Worm (Caenorhabditis elegans) whole organism, L1 larva: ENCODE data around the gene hipr-1.

ENCODE experiments used
- C04F5.9 ChIP-seq: sonication (generic microtip); optimal IDR thresholded peaks from 2 replicates; lab custom pipeline; 2016; ENCODE audit warnings: missing genetic modification characterization, missing compliant biosample characterization
- C16A3.4 ChIP-seq: fragments of 150-350 bp; optimal IDR thresholded peaks from 2 replicates; lab custom pipeline; 2014; ENCODE audit warnings: missing biosample characterization, missing genetic modification characterization
- C34B4.2 ChIP-seq: sonication (generic microtip); optimal IDR thresholded peaks from 2 replicates; lab custom pipeline; 2017; ENCODE audit warnings: mild to moderate bottlenecking, missing genetic modification characterization, missing compliant biosample characterization
- F16B12.6 ChIP-seq: fragments of 150-350 bp; optimal IDR thresholded peaks from 2 replicates; lab custom pipeline; 2014; ENCODE audit warnings: missing biosample characterization, missing genetic modification characterization
- aha-1 ChIP-seq: fragments of 150-350 bp; optimal IDR thresholded peaks from 2 replicates; lab custom pipeline; 2014; ENCODE audit warnings: missing biosample characterization, missing genetic modification characterization
- ama-1 ChIP-seq: fragments of 150-350 bp; optimal IDR thresholded peaks from 2 replicates; lab custom pipeline; 2014
- ceh-8 ChIP-seq: fragments of 200-800 bp; sonication (Bioruptor generic); optimal IDR thresholded peaks from 2 replicates; lab custom pipeline; 2018; ENCODE audit warnings: mild to moderate bottlenecking, missing genetic modification characterization, moderate library complexity, missing compliant biosample characterization
- ceh-88 ChIP-seq: fragments of 200-800 bp; sonication (Bioruptor generic); IDR thresholded peaks from 2 replicates; pipeline ENCODE4 v1.3.6; 2022; ENCODE audit warnings: missing genetic modification characterization, missing compliant biosample characterization
- ceh-90 ChIP-seq: sonication (generic microtip); optimal IDR thresholded peaks from 2 replicates; lab custom pipeline; 2016; ENCODE audit warnings: missing genetic modification characterization, missing compliant biosample characterization
- efl-3 ChIP-seq: fragments of 200-800 bp; sonication (Bioruptor generic); optimal IDR thresholded peaks from 2 replicates; lab custom pipeline; 2018; ENCODE audit warnings: mild to moderate bottlenecking, missing genetic modification characterization, missing compliant biosample characterization
- egl-13 ChIP-seq: sonication (generic microtip); optimal IDR thresholded peaks from 2 replicates; lab custom pipeline; 2016; ENCODE audit warnings: missing genotype, missing genetic modification reagents, missing genetic modification characterization, missing compliant biosample characterization
- elt-3 ChIP-seq, 6 experiments: fragments of 150-350 bp in 1 of 6; sonication (generic microtip); optimal IDR thresholded peaks; 2 replicates each; lab custom pipeline; 2017 to 2018; ENCODE audit warnings: missing biosample characterization in 6 of 6, missing genetic modification characterization in 6 of 6, inconsistent platforms in 1 of 6
- ets-5 ChIP-seq: fragments of 200-800 bp; sonication (Bioruptor generic); IDR thresholded peaks from 2 replicates; pipeline ENCODE4 v1.3.6; 2022; ENCODE audit warnings: missing genetic modification characterization, missing compliant biosample characterization
- fkh-8 ChIP-seq: sonication (generic microtip); optimal IDR thresholded peaks from 2 replicates; lab custom pipeline; 2016; ENCODE audit warnings: mild to moderate bottlenecking, missing genetic modification characterization, missing compliant biosample characterization
- fos-1 ChIP-seq: fragments of 150-350 bp; optimal IDR thresholded peaks from 2 replicates; lab custom pipeline; 2014; ENCODE audit warnings: missing biosample characterization, missing genetic modification characterization
- grh-1 ChIP-seq: fragments of 200-800 bp; sonication (Bioruptor generic); IDR thresholded peaks from 2 replicates; pipeline ENCODE4 v1.3.6; 2022; ENCODE audit warnings: missing genetic modification reagents, missing genetic modification characterization, missing compliant biosample characterization
- hlh-4 ChIP-seq: sonication (generic microtip); optimal IDR thresholded peaks from 2 replicates; lab custom pipeline; 2016; ENCODE audit warnings: mild to moderate bottlenecking, missing genetic modification characterization, missing compliant biosample characterization
- irx-1 ChIP-seq: sonication (generic microtip); optimal IDR thresholded peaks from 2 replicates; lab custom pipeline; 2016; ENCODE audit warnings: missing genetic modification characterization, missing compliant biosample characterization
- lin-13 ChIP-seq: fragments of 150-350 bp; optimal IDR thresholded peaks from 2 replicates; lab custom pipeline; 2014; ENCODE audit warnings: missing biosample characterization, missing genetic modification reagents, missing genetic modification characterization
- lin-35 ChIP-seq, 2 experiments: fragments of 150-350 bp; optimal IDR thresholded peaks; 2 replicates each; lab custom pipeline; 2014; ENCODE audit warnings: missing biosample characterization in 2 of 2, missing genetic modification characterization in 2 of 2, missing genetic modification reagents in 2 of 2
- lin-39 ChIP-seq: fragments of 150-350 bp; optimal IDR thresholded peaks from 2 replicates; lab custom pipeline; 2014; ENCODE audit warnings: missing biosample characterization, missing genetic modification reagents, missing genetic modification characterization
- lir-3 ChIP-seq: sonication (generic microtip); optimal IDR thresholded peaks from 2 replicates; lab custom pipeline; 2016; ENCODE audit warnings: mild to moderate bottlenecking, missing genetic modification characterization, moderate library complexity, missing compliant biosample characterization; ENCODE audit not compliant: poor library complexity
- lsy-2 ChIP-seq, 2 experiments: fragments of 150-350 bp; optimal IDR thresholded peaks; 2 replicates each; lab custom pipeline; 2014; ENCODE audit warnings: missing biosample characterization in 2 of 2, missing genetic modification characterization in 2 of 2
- mab-9 ChIP-seq: fragments of 200-800 bp; sonication (Bioruptor generic); IDR thresholded peaks from 2 replicates; pipeline ENCODE4 v1.3.6; 2022; ENCODE audit warnings: missing genetic modification reagents, missing genetic modification characterization, missing compliant biosample characterization
- mdl-1 ChIP-seq, 2 experiments: fragments of 150-350 bp; optimal IDR thresholded peaks; 2 replicates each; lab custom pipeline; 2014 to 2017; ENCODE audit warnings: missing biosample characterization in 2 of 2, missing genetic modification characterization in 2 of 2, inconsistent platforms in 1 of 2
- mef-2 ChIP-seq: fragments of 150-350 bp; optimal IDR thresholded peaks from 2 replicates; lab custom pipeline; 2014; ENCODE audit warnings: missing biosample characterization, missing genetic modification characterization
- nhr-11 ChIP-seq: fragments of 150-350 bp; optimal IDR thresholded peaks from 2 replicates; lab custom pipeline; 2014; ENCODE audit warnings: missing biosample characterization, missing genetic modification characterization
- nhr-19 ChIP-seq: fragments of 200-800 bp; sonication (Bioruptor generic); conservative IDR thresholded peaks from 2 replicates; pipeline ENCODE4 v1.3.6; 2022; ENCODE audit warnings: missing genetic modification characterization, missing compliant biosample characterization
- nhr-20 ChIP-seq: sonication (generic microtip); optimal IDR thresholded peaks from 2 replicates; lab custom pipeline; 2016; ENCODE audit warnings: mild to moderate bottlenecking, missing genetic modification characterization, missing compliant biosample characterization
- nhr-47 ChIP-seq: sonication (generic microtip); optimal IDR thresholded peaks from 2 replicates; lab custom pipeline; 2016; ENCODE audit warnings: mild to moderate bottlenecking, missing genetic modification characterization, moderate library complexity, missing compliant biosample characterization
- nhr-71 ChIP-seq: sonication (generic microtip); optimal IDR thresholded peaks from 2 replicates; lab custom pipeline; 2016; ENCODE audit warnings: mild to moderate bottlenecking, missing genetic modification characterization, moderate library complexity, missing compliant biosample characterization
- nhr-77 ChIP-seq: fragments of 150-350 bp; optimal IDR thresholded peaks from 2 replicates; lab custom pipeline; 2014; ENCODE audit warnings: missing biosample characterization, missing genetic modification characterization
- nhr-84 ChIP-seq: sonication (generic microtip); optimal IDR thresholded peaks from 2 replicates; lab custom pipeline; 2017; ENCODE audit warnings: missing biosample characterization, missing genetic modification characterization
- nhr-85 ChIP-seq: sonication (generic microtip); peaks from one replicate; lab custom pipeline; 2016; ENCODE audit warnings: missing genetic modification characterization, inconsistent platforms, missing compliant biosample characterization
- nhr-90 ChIP-seq: sonication (generic microtip); optimal IDR thresholded peaks from 2 replicates; lab custom pipeline; 2016; ENCODE audit warnings: mild to moderate bottlenecking, missing genetic modification characterization, missing compliant biosample characterization; ENCODE audit not compliant: poor library complexity
- pqm-1 ChIP-seq: sonication (generic microtip); optimal IDR thresholded peaks from 3 replicates; lab custom pipeline; 2017; ENCODE audit warnings: missing biosample characterization, missing genetic modification characterization
- rnt-1 ChIP-seq: sonication (generic microtip); optimal IDR thresholded peaks from 2 replicates; lab custom pipeline; 2016; ENCODE audit warnings: mild to moderate bottlenecking, missing genetic modification characterization, moderate library complexity, missing compliant biosample characterization
- skn-1 ChIP-seq: fragments of 150-350 bp; optimal IDR thresholded peaks from 2 replicates; lab custom pipeline; 2014; ENCODE audit warnings: missing biosample characterization, missing genetic modification characterization
- snpc-4 ChIP-seq: fragments of 150-350 bp; optimal IDR thresholded peaks from 2 replicates; lab custom pipeline; 2014; ENCODE audit warnings: missing biosample characterization, missing genetic modification characterization
- snu-23 ChIP-seq: sonication (generic microtip); optimal IDR thresholded peaks from 2 replicates; lab custom pipeline; 2016; ENCODE audit warnings: missing genetic modification characterization, missing compliant biosample characterization
- sox-4 ChIP-seq: sonication (generic microtip); optimal IDR thresholded peaks from 2 replicates; lab custom pipeline; 2016; ENCODE audit warnings: missing genetic modification characterization, missing compliant biosample characterization
- sptf-1 ChIP-seq: fragments of 150-350 bp; optimal IDR thresholded peaks from 2 replicates; lab custom pipeline; 2014; ENCODE audit warnings: missing biosample characterization, missing genetic modification characterization
- swsn-7 ChIP-seq: sonication (generic microtip); optimal IDR thresholded peaks from 2 replicates; lab custom pipeline; 2016; ENCODE audit warnings: missing genetic modification characterization, missing compliant biosample characterization
- tbx-2 ChIP-seq: sonication (generic microtip); optimal IDR thresholded peaks from 2 replicates; lab custom pipeline; 2016; ENCODE audit warnings: missing genetic modification characterization, missing compliant biosample characterization
- tlp-1 ChIP-seq: fragments of 150-350 bp; optimal IDR thresholded peaks from 2 replicates; lab custom pipeline; 2014; ENCODE audit warnings: missing biosample characterization, missing genetic modification characterization
- unc-130 ChIP-seq: fragments of 150-350 bp; optimal IDR thresholded peaks from 2 replicates; lab custom pipeline; 2017; ENCODE audit warnings: missing biosample characterization, missing genetic modification characterization, inconsistent platforms
- unc-86 ChIP-seq: sonication (generic microtip); optimal IDR thresholded peaks from 2 replicates; lab custom pipeline; 2016; ENCODE audit warnings: missing genetic modification characterization, missing compliant biosample characterization
- unc-98 ChIP-seq: fragments of 200-800 bp; sonication (Bioruptor generic); IDR thresholded peaks from 2 replicates; pipeline ENCODE4 v1.3.6; 2022; ENCODE audit warnings: missing genetic modification characterization, missing compliant biosample characterization
- vab-15 ChIP-seq: sonication (generic microtip); optimal IDR thresholded peaks from 2 replicates; lab custom pipeline; 2017; ENCODE audit warnings: missing genotype, mild to moderate bottlenecking, missing genetic modification characterization, missing compliant biosample characterization
- zag-1 ChIP-seq: fragments of 150-350 bp; optimal IDR thresholded peaks from 2 replicates; lab custom pipeline; 2014; ENCODE audit warnings: missing biosample characterization, missing genetic modification characterization
- zip-4 ChIP-seq: fragments of 200-800 bp; sonication (Bioruptor generic); optimal IDR thresholded peaks from 2 replicates; lab custom pipeline; 2018; ENCODE audit warnings: mild to moderate bottlenecking, missing genetic modification characterization, moderate library complexity, missing compliant biosample characterization
- ztf-4 ChIP-seq: fragments of 150-350 bp; optimal IDR thresholded peaks from 2 replicates; lab custom pipeline; 2014; ENCODE audit warnings: missing biosample characterization, missing genetic modification characterization

hipr-1 gene

DNA sequence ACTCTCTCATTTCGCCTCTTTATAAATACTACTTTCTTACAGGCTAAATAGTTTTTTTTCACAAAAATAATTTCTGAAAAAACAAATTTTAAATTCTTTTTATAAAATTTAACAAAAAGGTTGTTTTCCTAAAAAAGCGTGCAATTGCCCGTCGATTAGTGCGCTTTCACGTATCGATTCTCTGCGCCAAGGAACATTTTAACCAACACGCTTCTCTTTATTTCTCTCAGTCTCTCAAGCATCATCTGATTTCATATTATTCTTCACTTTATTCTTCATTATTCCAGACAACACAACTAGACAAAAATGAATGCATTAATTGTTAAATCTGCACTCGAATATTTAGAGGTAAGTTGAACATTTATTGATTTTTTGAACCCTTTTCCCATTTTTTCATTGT lies 30.3 kb upstream of the hipr-1 start, which contains the start of gene B0303.4 (continued):
- TF ChIP-seq swsn-7 (tag; lab: Kevin White, UChicago) (peak; percentile 55), ama-1 (lab: Kevin White, UChicago) (no peak), lsy-2 (tag; optimal IDR thresholded peaks at IDR 0.05; lab: Kevin White, UChicago) (peak; percentile 76), C34B4.2 (no peak), vab-15 (no peak), ztf-4 (tag; lab: Kevin White, UChicago) (no peak), C04F5.9 (tag; lab: Kevin White, UChicago) (no peak), tlp-1 (tag; lab: Kevin White, UChicago) (no peak), nhr-20 (tag; lab: Kevin White, UChicago) (peak; percentile 52), F16B12.6 (tag; lab: Kevin White, UChicago) (peak; percentile 83), nhr-90 (tag; lab: Kevin White, UChicago) (peak; percentile 20), C16A3.4 (tag; lab: Kevin White, UChicago) (peak; percentile 51), mef-2 (tag; lab: Kevin White, UChicago) (no peak), egl-13 (tag; lab: Kevin White, UChicago) (no peak), nhr-19 (GFP tag; lab: Robert Waterston, UW) (no peak), tbx-2 (tag; lab: Kevin White, UChicago) (peak; percentile 46), sox-4 (no peak), nhr-84 (tag; lab: Kevin White, UChicago) (no peak), ceh-90 (tag; lab: Kevin White, UChicago) (no peak), nhr-71 (peak; percentile 72), sptf-1 (no peak), lin-39 (tag; lab: Kevin White, UChicago) (no peak), mab-9 (GFP tag; lab: Robert Waterston, UW) (no peak), zip-4 (no peak), hlh-4 (tag; lab: Kevin White, UChicago) (no peak), snu-23 (GFP tag; lab: Kevin White, UChicago) (peak; percentile 74), skn-1 (tag; lab: Kevin White, UChicago) (peak; percentile 53), nhr-77 (tag; lab: Kevin White, UChicago) (no peak), fkh-8 (tag; lab: Kevin White, UChicago) (peak; percentile 51), fos-1 (tag; lab: Kevin White, UChicago) (no peak), ets-5 (GFP tag; lab: Robert Waterston, UW) (no peak), unc-98 (GFP tag; lab: Robert Waterston, UW) (no peak), lin-35 (GFP tag; optimal IDR thresholded peaks at IDR 0.05; lab: Kevin White, UChicago) (peak; percentile 68 to 76), pqm-1 (tag; lab: Kevin White, UChicago) (no peak), zag-1 (tag; lab: Kevin White, UChicago) (no peak), nhr-47 (tag; lab: Kevin White, UChicago) (peak; percentile 46), elt-3 (tag; optimal IDR thresholded peaks at IDR 0.05; lab: Kevin White, UChicago) (peak in 1 of 6 experiments; percentile 67), unc-86 (tag; lab: Kevin White, UChicago) (no peak), irx-1 (tag; lab: Kevin White, UChicago) (no peak), rnt-1 (tag; lab: Kevin White, UChicago) (peak; percentile 54), snpc-4 (tag; lab: Kevin White, UChicago) (no peak), nhr-11 (tag; lab: Kevin White, UChicago) (no peak), ceh-8 (GFP tag; lab: Kevin White, UChicago) (no peak), aha-1 (tag; lab: Kevin White, UChicago) (no peak), ceh-88 (no peak), lin-13 (GFP tag; lab: Kevin White, UChicago) (peak; percentile 29), grh-1 (no peak), unc-130 (tag; lab: Kevin White, UChicago) (peak; percentile 48), lir-3 (tag; lab: Kevin White, UChicago) (peak; percentile 38), efl-3 (GFP tag; lab: Kevin White, UChicago) (no peak), nhr-85 (tag; lab: Kevin White, UChicago) (no peak), mdl-1 (tag; optimal IDR thresholded peaks at IDR 0.05; lab: Kevin White, UChicago) (peak in 1 of 2 experiments; percentile 28)
